Worm (Caenorhabditis elegans): ENCODE results near the gene pdi-6.

pdi-6 gene

DNA sequence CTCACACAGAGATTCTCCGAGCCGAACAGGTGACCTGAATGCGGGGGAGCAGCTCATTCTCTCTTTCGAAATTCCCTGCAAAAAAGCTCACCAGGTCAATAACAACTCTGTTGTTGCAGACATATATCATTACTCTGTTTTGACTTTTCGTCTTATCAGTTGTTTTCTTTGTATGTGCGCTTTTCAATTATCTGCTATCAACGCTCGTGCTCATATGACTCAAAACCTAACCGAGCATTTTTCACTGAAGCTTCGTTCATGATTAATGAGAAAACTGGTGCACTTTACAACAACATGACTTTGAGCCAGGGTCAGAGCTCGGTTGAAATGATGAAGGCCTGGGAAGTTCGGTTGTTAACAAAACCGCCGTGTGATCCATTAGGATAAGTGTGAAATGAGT lies 8.1 kb upstream of the pdi-6 start:
- TF ChIP-seq ceh-34 (tag; optimal IDR thresholded peaks at IDR 0.05): no peak
- TF ChIP-seq ztf-16 (tag; optimal IDR thresholded peaks at IDR 0.05): no peak
- no peak for TF ChIP-seq sox-4 (tag; optimal IDR thresholded peaks at IDR 0.05)
- TF ChIP-seq npax-4 (tag; optimal IDR thresholded peaks at IDR 0.05): no peak
- no peak for TF ChIP-seq ceh-19 (GFP tag; optimal IDR thresholded peaks at IDR 0.05)
- no peak for TF ChIP-seq hlh-8 (tag; optimal IDR thresholded peaks at IDR 0.05)
- no peak for TF ChIP-seq tbx-2 (tag; optimal IDR thresholded peaks at IDR 0.05)
- no peak for TF ChIP-seq K09A11.1 (tag; optimal IDR thresholded peaks at IDR 0.05; ENCODE audit: insufficient read depth)
- no peak for TF ChIP-seq ama-1 (optimal IDR thresholded peaks at IDR 0.05)
- TF ChIP-seq ceh-48 (tag; optimal IDR thresholded peaks at IDR 0.05): no peak
- TF ChIP-seq odd-2 (tag; optimal IDR thresholded peaks at IDR 0.05): no peak
- TF ChIP-seq ceh-30 (tag; optimal IDR thresholded peaks at IDR 0.05): no peak
- TF ChIP-seq pag-3 (tag; optimal IDR thresholded peaks at IDR 0.05; ENCODE audit: borderline replicate concordance): no peak

ce11 chrX:7075250-7075649 lies 6.9 kb upstream of the pdi-6 start, which contains the start of gene B0403.6:
B0403.6 (minus strand) TSS chrX:7075350.
- no peak for TF ChIP-seq che-1 (tag; optimal IDR thresholded peaks at IDR 0.05)

ce11 chrX:7067250-7067958 lies 959 bp downstream of the pdi-6 start:
- TF ChIP-seq ceh-24 (tag; optimal IDR thresholded peaks at IDR 0.05): no peak
- TF ChIP-seq pha-2 (tag; optimal IDR thresholded peaks at IDR 0.05): peak; percentile 39

ce11 chrX:7066003-7066402 lies 2.4 kb downstream of the pdi-6 start:
- no peak for TF ChIP-seq unc-55 (GFP tag; optimal IDR thresholded peaks at IDR 0.05)
- TF ChIP-seq C38D4.7 (GFP tag; optimal IDR thresholded peaks at IDR 0.05): no peak

ce11 chrX:7063236-7063635 lies 5.1 kb downstream of the pdi-6 start, which contains the start of gene B0403.3:
B0403.3 (minus strand) TSS chrX:7063336.
- TF ChIP-seq ztf-16 (tag; optimal IDR thresholded peaks at IDR 0.05) (no peak), pat-9 (tag; optimal IDR thresholded peaks at IDR 0.05) (no peak), ceh-22 (tag; optimal IDR thresholded peaks at IDR 0.05) (no peak), mec-3 (tag; optimal IDR thresholded peaks at IDR 0.05; ENCODE audit: borderline replicate concordance) (no peak)

DNA sequence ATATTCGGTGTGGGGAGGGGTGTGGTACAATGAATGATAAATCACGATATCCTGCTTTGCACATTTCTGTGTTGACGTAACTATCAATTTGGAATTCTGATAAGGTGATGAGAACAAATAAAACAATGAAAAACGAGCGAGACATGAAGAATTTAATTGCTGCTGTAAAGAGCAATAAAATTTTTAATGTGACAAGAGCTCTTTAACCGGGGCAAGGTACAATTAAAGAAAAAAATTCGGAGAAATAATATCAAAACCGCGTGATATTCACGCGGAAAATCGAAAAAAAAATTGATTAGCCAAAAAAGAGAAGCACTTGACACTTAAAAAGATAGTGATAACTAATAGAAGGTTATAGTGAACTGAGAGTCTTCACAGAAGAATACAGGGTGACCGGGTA lies 7.1 kb downstream of the pdi-6 start:
- no peak for TF ChIP-seq ahr-1 (tag; optimal IDR thresholded peaks at IDR 0.05)
- no peak for TF ChIP-seq ceh-45 (GFP tag; IDR thresholded peaks at IDR 0.05)
- no peak for TF ChIP-seq ama-1 (optimal IDR thresholded peaks at IDR 0.05)
- TF ChIP-seq hlh-30 (tag; optimal IDR thresholded peaks at IDR 0.05; ENCODE audit: insufficient read depth): no peak
- TF ChIP-seq tbx-2 (tag; optimal IDR thresholded peaks at IDR 0.05): no peak
- no peak for TF ChIP-seq sdc-2 (tag; optimal IDR thresholded peaks at IDR 0.05)
- TF ChIP-seq dmd-4 (tag; optimal IDR thresholded peaks at IDR 0.05; ENCODE audit: borderline replicate concordance): no peak
- no peak for TF ChIP-seq odd-2 (tag; optimal IDR thresholded peaks at IDR 0.05)
- TF ChIP-seq pat-9 (tag; optimal IDR thresholded peaks at IDR 0.05): no peak
- no peak for TF ChIP-seq unc-42 (tag; optimal IDR thresholded peaks at IDR 0.05)
- no peak for TF ChIP-seq madf-2 (tag; optimal IDR thresholded peaks at IDR 0.05)
- no peak for TF ChIP-seq ceh-14 (tag; optimal IDR thresholded peaks at IDR 0.05)
- TF ChIP-seq ets-4 (tag; optimal IDR thresholded peaks at IDR 0.05): no peak
- no peak for TF ChIP-seq hlh-13 (GFP tag; optimal IDR thresholded peaks at IDR 0.05)
- no peak for TF ChIP-seq eyg-1 (tag; optimal IDR thresholded peaks at IDR 0.05)
- TF ChIP-seq pros-1 (tag; optimal IDR thresholded peaks at IDR 0.05): no peak
- no peak for TF ChIP-seq ceh-24 (tag; optimal IDR thresholded peaks at IDR 0.05)
- no peak for TF ChIP-seq elt-2 (tag; optimal IDR thresholded peaks at IDR 0.05)
- no peak for TF ChIP-seq tbx-7 (tag; optimal IDR thresholded peaks at IDR 0.05)

All from whole organism, late embryonic.